Worm (Caenorhabditis elegans): ENCODE results near the gene his-2.

ce11 chrV:16060135-16060534 lies 18.1 kb upstream of the his-2 start, which contains the start of gene F14H3.15:
- TF ChIP-seq mxl-1 (tag; optimal IDR thresholded peaks at IDR 0.05), result no peak
- TF ChIP-seq madf-6 (GFP tag; IDR thresholded peaks at IDR 0.05), result no peak
- TF ChIP-seq gei-17 (GFP tag; optimal IDR thresholded peaks at IDR 0.05), result no peak
- TF ChIP-seq dpff-1 (tag; optimal IDR thresholded peaks at IDR 0.05), result no peak
- TF ChIP-seq B0035.1 (tag; optimal IDR thresholded peaks at IDR 0.05), result no peak
- TF ChIP-seq ztf-25 (GFP tag; IDR thresholded peaks at IDR 0.05), result no peak
- no peak for TF ChIP-seq snpc-1.1 (tag; optimal IDR thresholded peaks at IDR 0.05; ENCODE audit: insufficient read depth)
- no peak for TF ChIP-seq ceh-27 (GFP tag; optimal IDR thresholded peaks at IDR 0.05)
- TF ChIP-seq F52B5.7 (tag; optimal IDR thresholded peaks at IDR 0.05), result no peak
- TF ChIP-seq pha-4 (tag; optimal IDR thresholded peaks at IDR 0.05), result no peak
- TF ChIP-seq tbx-9 (tag; optimal IDR thresholded peaks at IDR 0.05; ENCODE audit: borderline replicate concordance), result no peak

Data from whole organism, young adult.